Worm (Caenorhabditis elegans): ENCODE results near the gene F59B8.1.

The F59B8.1 gene

ce11 chrIV:9477135-9477928 is 49.3 kb downstream of the F59B8.1 start, which contains the start of gene wrt-3:
Gene wrt-3 (minus strand): TSS chrIV:9477456.
- TF ChIP-seq fos-1 (tag; optimal IDR thresholded peaks at IDR 0.05) = no peak
- TF ChIP-seq unc-62 (GFP tag; optimal IDR thresholded peaks at IDR 0.05 in 1 of 2) = peak in 1 of 2 experiments; percentile 82
- TF ChIP-seq unc-62 (tag; optimal IDR thresholded peaks at IDR 0.05) = no peak
- no peak for TF ChIP-seq lin-39 (tag; optimal IDR thresholded peaks at IDR 0.05)
- no peak for TF ChIP-seq nhr-237 (tag; optimal IDR thresholded peaks at IDR 0.05)
- TF ChIP-seq mdl-1 (tag; optimal IDR thresholded peaks at IDR 0.05) = no peak
- peak; percentile 40 for TF ChIP-seq R02D3.7 (tag; optimal IDR thresholded peaks at IDR 0.05)
- no peak for TF ChIP-seq cey-2 (tag; optimal IDR thresholded peaks at IDR 0.05; ENCODE audit: borderline replicate concordance, insufficient read depth)
- no peak for TF ChIP-seq F37D6.2 (tag; optimal IDR thresholded peaks at IDR 0.05)
- TF ChIP-seq daf-12 (tag; optimal IDR thresholded peaks at IDR 0.05) = no peak
- peak; percentile 99 for TF ChIP-seq dmd-8 (GFP tag; IDR thresholded peaks at IDR 0.05)
- peak; percentile 62 for TF ChIP-seq rbr-2 (tag; optimal IDR thresholded peaks at IDR 0.05)
- TF ChIP-seq egl-27 (tag; optimal IDR thresholded peaks at IDR 0.05) = no peak
- TF ChIP-seq nhr-25 (tag; optimal IDR thresholded peaks at IDR 0.05; ENCODE audit: borderline replicate concordance, insufficient read depth) = no peak
- TF ChIP-seq zip-11 (GFP tag; IDR thresholded peaks at IDR 0.05) = peak; percentile 79; the same call in 1 of the 2 replicates
- no peak for TF ChIP-seq snpc-4 (tag; optimal IDR thresholded peaks at IDR 0.05)
- TF ChIP-seq T20F7.1 (GFP tag; optimal IDR thresholded peaks at IDR 0.05) = peak; percentile 68
- peak; percentile 32 for TF ChIP-seq nhr-6 (tag; optimal IDR thresholded peaks at IDR 0.05)
- peak; percentile 71 for TF ChIP-seq ztf-7 (tag; optimal IDR thresholded peaks at IDR 0.05)
- TF ChIP-seq ceh-20 (GFP tag; IDR thresholded peaks at IDR 0.05) = no peak
- peak; percentile 91 for TF ChIP-seq duxl-1 (tag; optimal IDR thresholded peaks at IDR 0.05; ENCODE audit: poor library complexity)
- no peak for TF ChIP-seq ceh-62 (tag; optimal IDR thresholded peaks at IDR 0.05)
- TF ChIP-seq madf-9 (GFP tag; conservative IDR thresholded peaks at IDR 0.05) = peak; percentile 82
- 0 out of 2 replicates have a peak, but pooled peaks have one; percentile 74 for TF ChIP-seq zfp-3 (GFP tag; conservative IDR thresholded peaks at IDR 0.05)
- TF ChIP-seq set-16 (GFP tag; IDR thresholded peaks at IDR 0.05) = no peak
- TF ChIP-seq gei-8 (GFP tag; optimal IDR thresholded peaks at IDR 0.05) = peak; percentile 90
- peak; percentile 96 for TF ChIP-seq snpc-1.2 (GFP tag; IDR thresholded peaks at IDR 0.05)
- no peak for TF ChIP-seq nhr-10 (tag; optimal IDR thresholded peaks at IDR 0.05)
- TF ChIP-seq zfp-2 (tag; optimal IDR thresholded peaks at IDR 0.05) = peak; percentile 46
- TF ChIP-seq lsy-2 (tag; optimal IDR thresholded peaks at IDR 0.05) = peak in 1 of 2 experiments; percentile 12
- TF ChIP-seq daf-8 (GFP tag; IDR thresholded peaks at IDR 0.05) = no peak
- no peak for TF ChIP-seq nhr-11 (tag; optimal IDR thresholded peaks at IDR 0.05)
- no peak for TF ChIP-seq hif-1 (tag; optimal IDR thresholded peaks at IDR 0.05)
- TF ChIP-seq dpl-1 (GFP tag; optimal IDR thresholded peaks at IDR 0.05) = no peak
- no peak; the same call in 1 of the 2 replicates for TF ChIP-seq Y75B8A.6 (GFP tag; IDR thresholded peaks at IDR 0.05)
- no peak for TF ChIP-seq dmd-6 (GFP tag; IDR thresholded peaks at IDR 0.05)
- no peak; the same call in none of the 2 replicates for TF ChIP-seq lim-7 (GFP tag; IDR thresholded peaks at IDR 0.05)
- TF ChIP-seq nhr-48 (tag; optimal IDR thresholded peaks at IDR 0.05) = peak; percentile 76
- TF ChIP-seq tra-1 (GFP tag; IDR thresholded peaks at IDR 0.05) = peak; percentile 79
- TF ChIP-seq egl-43 (GFP tag; IDR thresholded peaks at IDR 0.05) = no peak
- no peak for TF ChIP-seq tag-97 (GFP tag; IDR thresholded peaks at IDR 0.05)
- no peak for TF ChIP-seq nhr-76 (tag; optimal IDR thresholded peaks at IDR 0.05)
- peak; percentile 64 for TF ChIP-seq F10B5.3 (tag; optimal IDR thresholded peaks at IDR 0.05)
- no peak for TF ChIP-seq aly-2 (tag; optimal IDR thresholded peaks at IDR 0.05)
- no peak for TF ChIP-seq skn-1 (tag; optimal IDR thresholded peaks at IDR 0.05)
- TF ChIP-seq ZK337.2 (GFP tag; IDR thresholded peaks at IDR 0.05) = peak; percentile 72
- no peak for TF ChIP-seq nhr-102 (tag; optimal IDR thresholded peaks at IDR 0.05)
- no peak for TF ChIP-seq lin-15B (tag; optimal IDR thresholded peaks at IDR 0.05)
- TF ChIP-seq F26F4.8 (GFP tag; conservative IDR thresholded peaks at IDR 0.05) = peak; percentile 93
- no peak for TF ChIP-seq jun-1 (tag; optimal IDR thresholded peaks at IDR 0.05)

Data from whole organism, L4 larva.